Fruit fly (Drosophila melanogaster): ENCODE data around the gene Atg4b.

Gene Atg4b

DNA sequence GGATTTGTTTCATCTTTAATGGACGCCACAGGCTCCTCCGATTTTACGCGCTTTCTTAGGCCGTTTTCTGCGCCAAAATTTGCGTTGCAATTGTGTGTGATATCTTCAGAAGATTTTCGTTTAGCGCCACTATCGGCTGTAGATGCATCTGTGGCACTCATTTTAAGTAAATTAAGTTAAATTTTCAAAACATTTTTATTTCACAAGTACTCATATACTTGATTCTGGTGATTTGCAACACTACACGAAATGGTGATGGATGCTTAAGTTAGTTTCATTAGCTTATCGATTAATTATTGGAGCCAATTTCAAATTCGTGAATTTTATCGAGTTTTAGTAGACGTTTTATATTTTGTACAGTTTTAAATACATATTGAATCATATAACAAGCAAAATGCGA, 6.9 kb upstream of the Atg4b start, which contains the start of gene CG6171 (continued):
- TF ChIP-seq MESR4 (GFP tag; optimal IDR thresholded peaks at IDR 0.05) (peak; percentile 64), CG4730 (GFP tag; IDR thresholded peaks at IDR 0.05) (no peak), gfzf (GFP tag; optimal IDR thresholded peaks at IDR 0.05) (no peak), hbn (GFP tag; IDR thresholded peaks at IDR 0.05; ENCODE audit: partially characterized antibody) (peak; percentile 44; the same call in 1 of the 2 replicates), phol (tag; optimal IDR thresholded peaks at IDR 0.05) (peak; percentile 41), CG17829 (tag; optimal IDR thresholded peaks at IDR 0.05) (no peak), HmgZ (tag; optimal IDR thresholded peaks at IDR 0.05) (peak; percentile 17), CG14860 (GFP tag; IDR thresholded peaks at IDR 0.05; ENCODE audit: partially characterized antibody) (peak; percentile 48; the same call in 1 of the 3 replicates), CG3726 (GFP tag; IDR thresholded peaks at IDR 0.05) (no peak), Sry-δ (GFP tag; optimal IDR thresholded peaks at IDR 0.05) (peak; percentile 84), Scr (GFP tag; IDR thresholded peaks at IDR 0.05; ENCODE audit: partially characterized antibody) (peak; percentile 64), ken (GFP tag; IDR thresholded peaks at IDR 0.05) (no peak), unc-4 (GFP tag; IDR thresholded peaks at IDR 0.05; ENCODE audit: partially characterized antibody) (peak; percentile 59), B-H2 (GFP tag; optimal IDR thresholded peaks at IDR 0.05) (no peak), amos (GFP tag; IDR thresholded peaks at IDR 0.05; ENCODE audit: partially characterized antibody) (peak; percentile 54; the same call in 1 of the 2 replicates), CG1603 (tag; optimal IDR thresholded peaks at IDR 0.05) (peak; percentile 47), BEAF-32 (GFP tag; optimal IDR thresholded peaks at IDR 0.05) (peak; percentile 63), CG1792 (GFP tag; optimal IDR thresholded peaks at IDR 0.05) (no peak), lilli (GFP tag; optimal IDR thresholded peaks at IDR 0.05) (peak; percentile 28), NFAT (GFP tag; IDR thresholded peaks at IDR 0.05) (no peak), CG1832 (GFP tag; optimal IDR thresholded peaks at IDR 0.05) (no peak), CTCF (GFP tag; optimal IDR thresholded peaks at IDR 0.05) (no peak), knrl (GFP tag; IDR thresholded peaks at IDR 0.05; ENCODE audit: partially characterized antibody) (peak; percentile 50), CG7556 (GFP tag; optimal IDR thresholded peaks at IDR 0.05) (no peak), Dad (GFP tag; optimal IDR thresholded peaks at IDR 0.05) (no peak), CG10267 (tag; optimal IDR thresholded peaks at IDR 0.05) (peak; percentile 92), Myb (GFP tag; optimal IDR thresholded peaks at IDR 0.05) (peak; percentile 37)

DNA sequence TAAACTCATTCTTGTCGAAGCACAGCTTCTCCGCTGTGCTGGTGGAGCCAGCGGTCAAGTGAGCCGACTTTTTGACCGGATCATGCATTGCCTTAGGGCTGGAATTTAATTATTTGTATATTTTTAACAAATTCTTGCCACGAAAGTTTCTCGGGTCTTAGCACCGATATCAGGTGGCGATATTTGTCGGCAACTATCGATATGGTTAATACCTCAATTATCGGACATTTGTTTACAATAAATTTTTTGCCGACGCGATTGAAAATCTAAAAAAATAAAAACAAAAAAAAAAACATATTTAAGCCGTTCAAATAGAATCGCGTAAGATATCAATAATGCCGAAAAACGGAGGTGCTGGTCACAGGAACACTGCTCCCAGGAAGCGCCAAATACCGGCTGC, 4.8 kb upstream of the Atg4b start, which contains the start of the genes Cog2 and Trax:
Gene Cog2, minus strand, starts transcription at position 168 of the 400 bp plus-strand sequence.
Gene Trax, plus strand, starts transcription at position 203 of the 400 bp plus-strand sequence.
- TF ChIP-seq CG2202 (tag; optimal IDR thresholded peaks at IDR 0.05) (no peak), NK7.1 (GFP tag; optimal IDR thresholded peaks at IDR 0.05) (no peak), fru (optimal IDR thresholded peaks at IDR 0.05) (no peak), otp (GFP tag; IDR thresholded peaks at IDR 0.05) (no peak), sna (GFP tag; IDR thresholded peaks at IDR 0.05; ENCODE audit: partially characterized antibody) (peak; percentile 92), Hey (tag; optimal IDR thresholded peaks at IDR 0.05) (no peak), tna (GFP tag; IDR thresholded peaks at IDR 0.05; ENCODE audit: partially characterized antibody) (peak; percentile 78), CG10543 (GFP tag; optimal IDR thresholded peaks at IDR 0.05) (no peak), CG1832 (GFP tag; optimal IDR thresholded peaks at IDR 0.05) (no peak), gce (GFP tag; IDR thresholded peaks at IDR 0.05) (no peak), CG6272 (GFP tag; IDR thresholded peaks at IDR 0.05) (no peak), tll (GFP tag; optimal IDR thresholded peaks at IDR 0.05) (no peak), dmrt11E (tag; optimal IDR thresholded peaks at IDR 0.05) (no peak), stwl (tag; optimal IDR thresholded peaks at IDR 0.05) (peak; percentile 39), Oli (tag; optimal IDR thresholded peaks at IDR 0.05) (no peak), gfzf (GFP tag; optimal IDR thresholded peaks at IDR 0.05) (no peak), Max (GFP tag; optimal IDR thresholded peaks at IDR 0.05) (no peak), Hsf (GFP tag; optimal IDR thresholded peaks at IDR 0.05) (no peak), Opbp (GFP tag; IDR thresholded peaks at IDR 0.05; ENCODE audit: partially characterized antibody) (peak; percentile 85; the same call in 2 of the 3 replicates), CG16779 (GFP tag; IDR thresholded peaks at IDR 0.05) (no peak), aop (GFP tag; IDR thresholded peaks at IDR 0.05) (no peak), vvl (GFP tag; IDR thresholded peaks at IDR 0.05) (no peak), CG13424 (tag; optimal IDR thresholded peaks at IDR 0.05) (no peak), Spps (tag; optimal IDR thresholded peaks at IDR 0.05) (no peak), trem (tag; optimal IDR thresholded peaks at IDR 0.05) (no peak), CG1603 (tag; optimal IDR thresholded peaks at IDR 0.05) (peak; percentile 7), lmd (GFP tag; IDR thresholded peaks at IDR 0.05) (no peak)
